Worm (Caenorhabditis elegans) whole organism, midembryonic: ENCODE data around the gene mut-14.
A peak's percentile ranks its signal among the peaks of the same experiment; 100 is the strongest.

Experiments used
- T22C8.4 ChIP-seq: fragments of 200-800 bp; sonication (Bioruptor generic); IDR thresholded peaks from 2 replicates; pipeline ENCODE4 v1.3.6; 2022; ENCODE audit warnings: missing genetic modification characterization, missing compliant biosample characterization
- cog-1 ChIP-seq: sonication (generic microtip); optimal IDR thresholded peaks from 2 replicates; lab custom pipeline; 2016; ENCODE audit warnings: missing genetic modification characterization, missing compliant biosample characterization
- flt-1 ChIP-seq: fragments of 200-800 bp; sonication (Bioruptor generic); IDR thresholded peaks from 2 replicates; pipeline ENCODE4 v1.3.6; 2022; ENCODE audit warnings: missing genetic modification characterization, missing compliant biosample characterization
- klf-2 ChIP-seq: fragments of 200-800 bp; sonication (Bioruptor generic); conservative IDR thresholded peaks from 2 replicates; pipeline ENCODE4 v1.3.6; 2022; ENCODE audit warnings: missing genetic modification reagents, missing genetic modification characterization, missing compliant biosample characterization
- med-1 ChIP-seq: sonication (generic microtip); optimal IDR thresholded peaks from 2 replicates; lab custom pipeline; 2017; ENCODE audit warnings: missing genetic modification characterization, mild to moderate bottlenecking, missing compliant biosample characterization, antibody characterized with exemption, missing genetic modification reagents; ENCODE audit not compliant: insufficient read depth
- ref-1 ChIP-seq: fragments of 200-800 bp; sonication (Bioruptor generic); conservative IDR thresholded peaks from 2 replicates; pipeline ENCODE4 v1.3.6; 2022; ENCODE audit warnings: missing genetic modification reagents, missing genetic modification characterization, missing compliant biosample characterization
- tab-1 ChIP-seq: fragments of 200-800 bp; sonication (Bioruptor generic); IDR thresholded peaks from 2 replicates; pipeline ENCODE4 v1.3.6; 2022; ENCODE audit warnings: missing genetic modification characterization, missing compliant biosample characterization
- ztf-23 ChIP-seq: fragments of 200-800 bp; sonication (Bioruptor generic); IDR thresholded peaks from 2 replicates; pipeline ENCODE4 v1.3.6; 2022; ENCODE audit warnings: missing genetic modification reagents, missing genetic modification characterization, missing compliant biosample characterization
- ztf-29 ChIP-seq: fragments of 200-800 bp; sonication (Bioruptor generic); IDR thresholded peaks from 2 replicates; pipeline ENCODE4 v1.3.6; 2022; ENCODE audit warnings: missing genetic modification reagents, missing genetic modification characterization, missing compliant biosample characterization

mut-14 gene

DNA sequence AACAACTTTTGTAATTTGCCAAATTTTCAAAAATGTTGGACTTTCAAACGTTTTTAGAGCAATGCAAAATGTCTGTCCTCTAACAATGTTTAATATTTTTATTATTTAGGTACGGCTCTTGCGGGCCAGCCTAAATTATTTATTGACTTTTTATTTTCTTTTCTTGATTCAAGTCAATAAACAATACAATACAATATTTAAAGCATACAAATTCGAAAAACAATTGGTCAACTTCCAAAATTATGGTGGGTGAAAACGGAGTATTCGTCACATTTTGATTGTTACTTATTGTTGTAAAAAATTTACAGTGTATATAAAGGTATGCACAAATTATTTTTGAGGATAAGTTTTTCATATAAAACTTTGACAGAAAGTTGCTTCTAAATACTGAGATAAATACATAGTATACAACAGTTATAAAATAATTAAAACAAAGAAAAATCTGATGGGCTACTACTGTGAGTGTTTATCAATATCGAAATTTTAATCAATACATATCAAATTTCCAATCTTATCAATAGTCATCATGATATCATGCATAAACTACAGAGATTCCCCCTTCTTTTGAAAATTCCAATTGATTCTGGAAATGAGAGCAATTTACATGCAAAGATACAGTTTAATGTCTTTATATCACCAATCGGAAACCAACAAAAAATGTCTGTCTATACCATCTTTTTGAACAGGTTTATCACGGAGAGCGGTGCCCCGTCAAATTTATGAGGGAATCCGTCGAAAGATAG is 31.3 kb upstream of the mut-14 start, which contains the start of gene F25B4.8:
F25B4.8 (minus strand) TSS at position 51 of the 743 bp plus-strand sequence.
- no peak for TF ChIP-seq klf-2 (GFP tag; lab: Robert Waterston, UW)
- TF ChIP-seq med-1 (GFP tag; lab: Kevin White, UChicago): no peak
- TF ChIP-seq ztf-23 (GFP tag; lab: Robert Waterston, UW): no peak
- TF ChIP-seq tab-1 (GFP tag; lab: Robert Waterston, UW): no peak
- TF ChIP-seq cog-1 (tag; lab: Kevin White, UChicago): no peak
- TF ChIP-seq T22C8.4 (GFP tag; lab: Robert Waterston, UW): no peak
- TF ChIP-seq flt-1 (GFP tag; lab: Robert Waterston, UW): no peak
- no peak for TF ChIP-seq ztf-29 (GFP tag; lab: Robert Waterston, UW)
- TF ChIP-seq ref-1 (GFP tag; lab: Robert Waterston, UW): no peak

DNA sequence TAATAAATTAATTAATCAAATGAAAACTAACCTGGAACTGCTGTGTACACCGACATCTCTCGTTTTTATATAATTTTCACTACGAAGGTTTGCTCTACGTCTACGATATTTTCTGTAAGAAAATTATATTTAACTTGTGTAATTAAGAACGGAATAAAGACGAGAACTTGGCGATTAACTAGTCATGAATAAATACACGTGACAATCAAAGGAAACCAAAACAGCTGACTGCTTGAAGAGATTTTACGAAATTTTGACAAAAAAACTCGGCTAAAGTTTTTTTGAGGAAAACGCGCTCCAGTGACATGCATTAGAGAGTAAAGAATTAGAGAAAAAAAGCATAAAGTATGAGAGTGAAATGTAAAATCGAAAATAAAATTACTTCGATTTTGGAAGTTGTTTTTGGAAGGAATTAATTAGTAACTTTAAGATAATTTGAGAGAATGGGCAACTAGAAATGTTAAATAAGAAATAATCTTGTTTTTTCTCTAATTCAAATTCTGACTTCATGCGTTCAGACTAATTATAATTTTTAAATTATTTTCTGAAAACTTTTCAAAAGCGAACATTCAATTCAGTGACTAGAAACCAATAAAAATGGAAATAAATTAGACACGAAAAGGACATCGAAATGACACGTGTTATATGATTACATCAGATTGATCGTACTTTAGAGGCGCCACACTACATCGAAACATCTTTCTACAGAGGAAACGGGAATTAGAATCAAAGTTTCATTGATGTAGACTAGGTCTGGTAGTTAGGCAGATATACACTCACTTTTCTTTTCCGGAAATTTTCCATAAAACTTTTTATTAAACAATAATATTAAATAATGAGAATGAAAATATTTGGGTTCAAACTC is 26.8 kb upstream of the mut-14 start, which contains the start of gene F25B4.7:
F25B4.7 (minus strand) TSS at position 112 of the 865 bp plus-strand sequence.
- TF ChIP-seq cog-1 (tag; lab: Kevin White, UChicago) (no peak), klf-2 (GFP tag; lab: Robert Waterston, UW) (no peak), med-1 (GFP tag; lab: Kevin White, UChicago) (no peak), tab-1 (GFP tag; lab: Robert Waterston, UW) (no peak), flt-1 (GFP tag; lab: Robert Waterston, UW) (no peak), T22C8.4 (GFP tag; lab: Robert Waterston, UW) (no peak), ref-1 (GFP tag; lab: Robert Waterston, UW) (no peak), ztf-29 (GFP tag; lab: Robert Waterston, UW) (no peak), ztf-23 (GFP tag; lab: Robert Waterston, UW) (no peak)

DNA sequence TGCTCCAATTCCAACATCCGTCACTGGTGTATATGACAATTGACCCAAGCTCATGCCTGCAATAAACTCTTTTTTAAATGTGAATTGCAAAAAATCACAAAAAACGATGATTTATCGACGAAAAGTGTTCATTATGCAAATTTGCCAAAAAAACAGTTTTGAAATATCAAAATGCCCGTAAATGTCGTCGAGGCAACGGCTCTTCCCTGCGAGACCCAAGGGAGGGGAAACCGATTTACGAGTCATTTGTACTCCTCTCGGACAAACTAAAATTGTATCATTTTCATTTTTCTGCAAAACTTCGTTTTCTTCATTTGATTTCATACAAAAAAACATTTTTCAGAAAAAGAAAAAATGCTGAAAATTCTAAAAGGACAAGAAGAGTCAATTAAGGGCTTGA is 24.0 kb upstream of the mut-14 start, which contains the start of the genes hmgs-1 and F25B4.4:
hmgs-1 (minus strand) TSS at position 56 of the 400 bp plus-strand sequence.
F25B4.4 (plus strand) TSS at position 340 of the 400 bp plus-strand sequence.
- TF ChIP-seq ref-1 (GFP tag; lab: Robert Waterston, UW): no peak
- no peak for TF ChIP-seq T22C8.4 (GFP tag; lab: Robert Waterston, UW)
- TF ChIP-seq ztf-23 (GFP tag; lab: Robert Waterston, UW): no peak
- TF ChIP-seq med-1 (GFP tag; lab: Kevin White, UChicago): no peak
- TF ChIP-seq cog-1 (tag; lab: Kevin White, UChicago): peak; percentile 39
- no peak for TF ChIP-seq klf-2 (GFP tag; lab: Robert Waterston, UW)
- no peak for TF ChIP-seq ztf-29 (GFP tag; lab: Robert Waterston, UW)
- TF ChIP-seq tab-1 (GFP tag; lab: Robert Waterston, UW): no peak
- 0 out of 2 replicates have a peak, but pooled peaks have one; percentile 27 for TF ChIP-seq flt-1 (GFP tag; lab: Robert Waterston, UW)

DNA sequence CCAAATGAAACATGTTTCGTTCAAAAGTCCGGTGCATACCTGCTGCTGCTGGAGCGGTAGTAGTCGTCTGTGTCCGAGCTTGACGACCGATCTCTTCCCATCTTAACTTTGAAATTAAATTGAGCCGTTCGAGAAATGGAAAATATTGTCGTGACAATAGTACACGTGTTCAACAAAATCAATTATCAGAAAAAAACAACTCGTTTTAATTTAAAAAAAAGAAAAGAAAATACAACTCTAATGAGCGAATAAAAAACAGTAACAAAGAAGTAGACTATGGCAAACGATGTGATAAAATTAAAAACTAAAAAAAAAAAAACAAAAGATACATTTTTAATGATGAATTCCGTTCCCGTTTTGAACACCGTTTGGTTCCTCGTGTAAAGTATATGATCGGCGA is 22.0 kb upstream of the mut-14 start, which contains the start of gene prp-39:
prp-39 (minus strand) TSS at position 101 of the 400 bp plus-strand sequence.
- no peak for TF ChIP-seq ztf-29 (GFP tag; lab: Robert Waterston, UW)
- no peak for TF ChIP-seq ref-1 (GFP tag; lab: Robert Waterston, UW)
- no peak for TF ChIP-seq flt-1 (GFP tag; lab: Robert Waterston, UW)
- no peak for TF ChIP-seq ztf-23 (GFP tag; lab: Robert Waterston, UW)
- TF ChIP-seq med-1 (GFP tag; lab: Kevin White, UChicago): no peak
- TF ChIP-seq klf-2 (GFP tag; lab: Robert Waterston, UW): no peak
- TF ChIP-seq T22C8.4 (GFP tag; lab: Robert Waterston, UW): no peak
- no peak for TF ChIP-seq tab-1 (GFP tag; lab: Robert Waterston, UW)
- TF ChIP-seq cog-1 (tag; lab: Kevin White, UChicago): no peak

DNA sequence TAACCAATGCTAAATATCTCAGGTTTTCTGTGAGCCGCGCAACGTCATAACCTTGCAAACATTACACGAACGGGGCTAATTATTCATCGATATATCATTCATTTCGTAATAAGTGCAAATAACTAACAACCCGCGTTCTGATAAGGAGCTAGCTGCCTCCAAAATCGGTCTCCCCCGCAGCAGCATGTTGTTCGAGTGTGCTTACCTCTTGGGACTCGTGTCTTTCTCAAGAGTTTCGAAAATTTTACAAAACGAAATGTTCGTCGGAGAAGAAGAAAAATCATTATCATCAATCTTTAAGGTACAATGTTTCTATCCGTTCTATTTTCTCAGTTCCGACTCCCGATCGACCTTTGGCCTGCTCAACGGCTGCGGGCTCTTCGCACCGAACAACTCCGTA is 17.4 kb upstream of the mut-14 start:
- TF ChIP-seq klf-2 (GFP tag; lab: Robert Waterston, UW) (no peak), tab-1 (GFP tag; lab: Robert Waterston, UW) (no peak), ref-1 (GFP tag; lab: Robert Waterston, UW) (no peak), cog-1 (tag; lab: Kevin White, UChicago) (no peak), ztf-29 (GFP tag; lab: Robert Waterston, UW) (no peak)

DNA sequence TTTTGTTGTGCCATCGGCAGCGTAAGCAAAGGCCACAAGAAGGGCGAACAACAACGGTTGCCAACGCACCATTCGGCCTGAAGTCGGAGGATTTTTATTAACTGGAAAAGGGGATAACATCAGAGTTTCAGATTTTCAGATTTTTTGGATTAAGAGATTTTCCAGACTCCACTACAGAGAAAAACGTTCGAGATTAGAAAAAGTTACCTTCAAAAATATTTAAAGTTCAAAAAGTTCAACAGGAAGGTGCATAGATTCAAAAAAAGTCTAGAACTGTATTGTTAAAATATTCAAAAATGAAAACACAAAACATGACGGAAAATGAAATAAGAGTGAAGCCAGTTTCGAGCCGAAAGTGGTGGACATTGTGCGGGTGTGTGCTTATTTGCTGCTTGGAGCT is 15.5 kb upstream of the mut-14 start, which contains the start of gene pqn-13:
pqn-13 (minus strand) TSS at position 101 of the 400 bp plus-strand sequence.
- no peak for TF ChIP-seq T22C8.4 (GFP tag; lab: Robert Waterston, UW)
- no peak for TF ChIP-seq cog-1 (tag; lab: Kevin White, UChicago)
- no peak for TF ChIP-seq tab-1 (GFP tag; lab: Robert Waterston, UW)
- TF ChIP-seq ztf-23 (GFP tag; lab: Robert Waterston, UW): no peak
- no peak for TF ChIP-seq flt-1 (GFP tag; lab: Robert Waterston, UW)

DNA sequence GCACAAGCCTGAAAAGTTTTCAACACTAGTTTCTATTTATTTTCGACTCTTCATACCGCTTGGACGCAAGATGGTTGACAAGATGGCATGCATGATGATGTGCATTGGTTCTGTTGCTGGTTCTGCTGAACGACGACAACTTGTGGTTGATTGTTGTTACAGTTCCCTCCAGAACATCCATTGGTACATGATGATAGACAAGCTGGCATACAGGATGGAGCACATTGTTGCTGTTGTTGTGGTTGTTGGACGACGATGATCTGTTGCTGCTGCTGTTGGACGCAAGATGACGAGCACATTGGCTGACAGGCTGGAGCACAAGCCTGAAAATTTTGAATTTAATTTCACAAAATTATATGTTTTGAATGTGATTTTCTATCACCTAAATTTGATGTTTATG is 11.8 kb upstream of the mut-14 start:
- TF ChIP-seq cog-1 (tag; lab: Kevin White, UChicago) (no peak), med-1 (GFP tag; lab: Kevin White, UChicago) (no peak), ztf-29 (GFP tag; lab: Robert Waterston, UW) (no peak), ztf-23 (GFP tag; lab: Robert Waterston, UW) (no peak), tab-1 (GFP tag; lab: Robert Waterston, UW) (no peak), flt-1 (GFP tag; lab: Robert Waterston, UW) (no peak), ref-1 (GFP tag; lab: Robert Waterston, UW) (no peak), T22C8.4 (GFP tag; lab: Robert Waterston, UW) (no peak), klf-2 (GFP tag; lab: Robert Waterston, UW) (no peak)

DNA sequence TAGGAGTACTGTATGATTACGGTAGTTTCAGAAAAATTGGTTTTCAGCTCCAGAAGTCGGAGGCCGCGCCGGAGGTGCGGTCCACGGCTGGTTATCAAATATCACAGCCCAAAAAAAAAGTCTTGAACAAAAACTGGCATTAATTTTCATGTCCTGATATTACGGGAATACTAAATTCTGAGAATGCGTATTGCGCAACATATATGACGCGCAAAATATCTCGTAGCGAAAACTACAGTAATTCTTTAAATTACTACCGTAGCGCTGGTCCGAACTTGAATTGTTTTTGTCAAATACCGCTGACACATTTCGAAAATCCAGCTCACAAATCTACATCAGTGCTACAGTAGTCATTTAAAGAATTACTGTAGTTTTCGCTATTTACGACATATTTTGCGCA is 8.5 kb upstream of the mut-14 start:
- TF ChIP-seq ztf-23 (GFP tag; lab: Robert Waterston, UW) (no peak), ztf-29 (GFP tag; lab: Robert Waterston, UW) (no peak), T22C8.4 (GFP tag; lab: Robert Waterston, UW) (no peak), med-1 (GFP tag; lab: Kevin White, UChicago) (no peak), flt-1 (GFP tag; lab: Robert Waterston, UW) (no peak), ref-1 (GFP tag; lab: Robert Waterston, UW) (no peak), tab-1 (GFP tag; lab: Robert Waterston, UW) (no peak)
